Worm (Caenorhabditis elegans) whole organism, L2 larva: Measurements from ENCODE around the gene Y75B8A.13.

Source experiments
- F13H6.1 ChIP-seq: sonication (generic microtip); optimal IDR thresholded peaks from 2 replicates; lab custom pipeline; 2016; ENCODE audit warnings: missing genetic modification characterization, missing compliant biosample characterization
- Y55F3AM.14 ChIP-seq: fragments of 200-800 bp; sonication (Bioruptor generic); optimal IDR thresholded peaks from 2 replicates; lab custom pipeline; 2018; ENCODE audit warnings: mild to moderate bottlenecking, missing genetic modification characterization, missing compliant biosample characterization
- alr-1 ChIP-seq: fragments of 150-350 bp; optimal IDR thresholded peaks from 2 replicates; lab custom pipeline; 2014; ENCODE audit warnings: missing biosample characterization, missing genetic modification characterization
- aly-2 ChIP-seq: fragments of 150-350 bp; optimal IDR thresholded peaks from 2 replicates; lab custom pipeline; 2014; ENCODE audit warnings: missing biosample characterization, missing genetic modification characterization
- ama-1 ChIP-seq: fragments of 150-350 bp; optimal IDR thresholded peaks from 2 replicates; lab custom pipeline; 2018; ENCODE audit warnings: inconsistent platforms
- blmp-1 ChIP-seq: sonication (generic microtip); optimal IDR thresholded peaks from 2 replicates; lab custom pipeline; 2017; ENCODE audit warnings: missing genetic modification characterization, mild to moderate bottlenecking, missing compliant biosample characterization, antibody characterized with exemption, moderate library complexity; ENCODE audit not compliant: insufficient read depth
- ceh-82 ChIP-seq: fragments of 150-350 bp; optimal IDR thresholded peaks from 2 replicates; lab custom pipeline; 2014; ENCODE audit warnings: missing biosample characterization, missing genetic modification characterization
- crh-2 ChIP-seq: sonication (generic microtip); optimal IDR thresholded peaks from 2 replicates; lab custom pipeline; 2017; ENCODE audit warnings: missing biosample characterization, missing genetic modification characterization
- dmd-4 ChIP-seq: sonication (generic microtip); optimal IDR thresholded peaks from 2 replicates; lab custom pipeline; 2017; ENCODE audit warnings: missing biosample characterization, missing genetic modification characterization
- egl-27 ChIP-seq: sonication (generic microtip); optimal IDR thresholded peaks from 3 replicates; lab custom pipeline; 2017; ENCODE audit warnings: missing biosample characterization, missing genetic modification reagents, missing genetic modification characterization
- elt-3 ChIP-seq: sonication (generic microtip); optimal IDR thresholded peaks from 2 replicates; lab custom pipeline; 2017; ENCODE audit warnings: missing biosample characterization, missing genetic modification characterization
- fos-1 ChIP-seq: fragments of 150-350 bp; optimal IDR thresholded peaks from 2 replicates; lab custom pipeline; 2014; ENCODE audit warnings: missing biosample characterization, missing genetic modification characterization
- gmeb-1 ChIP-seq: fragments of 150-350 bp; optimal IDR thresholded peaks from 2 replicates; lab custom pipeline; 2014; ENCODE audit warnings: missing biosample characterization, missing genetic modification characterization
- lin-11 ChIP-seq: fragments of 150-350 bp; sonication (generic microtip); optimal IDR thresholded peaks from 2 replicates; lab custom pipeline; 2014; ENCODE audit warnings: missing biosample characterization, missing genetic modification characterization, inconsistent platforms, mixed read lengths
- lin-39 ChIP-seq: fragments of 150-350 bp; optimal IDR thresholded peaks from 2 replicates; lab custom pipeline; 2014; ENCODE audit warnings: missing biosample characterization, missing genetic modification reagents, missing genetic modification characterization
- lsy-2 ChIP-seq, 2 experiments: fragments of 150-350 bp in 1 of 2; sonication (generic microtip) in 1 of 2; optimal IDR thresholded peaks; 2 replicates each; lab custom pipeline; 2014 to 2017; ENCODE audit warnings: missing biosample characterization in 2 of 2, missing genetic modification characterization in 2 of 2
- mab-5 ChIP-seq: fragments of 150-350 bp; optimal IDR thresholded peaks from 2 replicates; lab custom pipeline; 2014; ENCODE audit warnings: missing biosample characterization, missing genetic modification characterization
- mbf-1 ChIP-seq: sonication (generic microtip); optimal IDR thresholded peaks from 2 replicates; lab custom pipeline; 2017; ENCODE audit warnings: missing biosample characterization, missing genetic modification characterization
- mdl-1 ChIP-seq, 2 experiments: fragments of 150-350 bp in 1 of 2; sonication (generic microtip) in 1 of 2; optimal IDR thresholded peaks; 2 replicates each; lab custom pipeline; 2017; ENCODE audit warnings: missing biosample characterization in 2 of 2, missing genetic modification characterization in 2 of 2
- nhr-10 ChIP-seq: sonication (generic microtip); optimal IDR thresholded peaks from 2 replicates; lab custom pipeline; 2017; ENCODE audit warnings: missing biosample characterization, missing genetic modification characterization
- nhr-11 ChIP-seq: fragments of 150-350 bp; optimal IDR thresholded peaks from 2 replicates; lab custom pipeline; 2014; ENCODE audit warnings: missing biosample characterization, missing genetic modification characterization
- nhr-12 ChIP-seq: fragments of 150-350 bp; optimal IDR thresholded peaks from 2 replicates; lab custom pipeline; 2014; ENCODE audit warnings: missing biosample characterization, missing genetic modification characterization
- nhr-129 ChIP-seq: fragments of 150-350 bp; optimal IDR thresholded peaks from 2 replicates; lab custom pipeline; 2014; ENCODE audit warnings: missing biosample characterization, missing genetic modification characterization
- nhr-23 ChIP-seq: fragments of 150-350 bp; optimal IDR thresholded peaks from 2 replicates; lab custom pipeline; 2014; ENCODE audit warnings: missing biosample characterization, missing genetic modification reagents, missing genetic modification characterization
- nhr-237 ChIP-seq: fragments of 150-350 bp; optimal IDR thresholded peaks from 2 replicates; lab custom pipeline; 2014; ENCODE audit warnings: missing biosample characterization, missing genetic modification characterization
- nhr-6 ChIP-seq: fragments of 150-350 bp; optimal IDR thresholded peaks from 2 replicates; lab custom pipeline; 2014; ENCODE audit warnings: missing biosample characterization, missing genetic modification characterization
- nhr-77 ChIP-seq: fragments of 150-350 bp; optimal IDR thresholded peaks from 2 replicates; lab custom pipeline; 2014; ENCODE audit warnings: missing biosample characterization, missing genetic modification characterization
- peb-1 ChIP-seq: fragments of 150-350 bp; optimal IDR thresholded peaks from 2 replicates; lab custom pipeline; 2014; ENCODE audit warnings: missing biosample characterization, missing genetic modification characterization
- sem-4 ChIP-seq: fragments of 150-350 bp; optimal IDR thresholded peaks from 2 replicates; lab custom pipeline; 2014; ENCODE audit warnings: missing biosample characterization, missing genetic modification reagents, missing genetic modification characterization
- skn-1 ChIP-seq: sonication (generic microtip); optimal IDR thresholded peaks from 2 replicates; lab custom pipeline; 2017; ENCODE audit warnings: missing biosample characterization, missing genetic modification characterization
- sma-3 ChIP-seq: sonication (generic microtip); optimal IDR thresholded peaks from 2 replicates; lab custom pipeline; 2016; ENCODE audit warnings: missing genetic modification reagents, missing genetic modification characterization, missing compliant biosample characterization
- sma-9 ChIP-seq, 2 experiments: fragments of 150-350 bp in 1 of 2; sonication (generic microtip) in 1 of 2; optimal IDR thresholded peaks; 2 replicates each; lab custom pipeline; 2014 to 2016; ENCODE audit warnings: missing genetic modification characterization in 2 of 2, mild to moderate bottlenecking in 1 of 2, missing biosample characterization in 1 of 2, missing compliant biosample characterization in 1 of 2, missing genetic modification reagents in 1 of 2, moderate library complexity in 1 of 2
- snpc-4 ChIP-seq: fragments of 150-350 bp; optimal IDR thresholded peaks from 2 replicates; lab custom pipeline; 2014; ENCODE audit warnings: missing biosample characterization, missing genetic modification characterization
- unc-39 ChIP-seq: fragments of 150-350 bp; optimal IDR thresholded peaks from 2 replicates; lab custom pipeline; 2014; ENCODE audit warnings: missing biosample characterization, missing genetic modification characterization
- unc-55 ChIP-seq: fragments of 150-350 bp; sonication (generic microtip); optimal IDR thresholded peaks from 3 replicates; lab custom pipeline; 2014; ENCODE audit warnings: missing biosample characterization, missing genetic modification reagents, missing genetic modification characterization
- zag-1 ChIP-seq: fragments of 150-350 bp; optimal IDR thresholded peaks from 2 replicates; lab custom pipeline; 2014; ENCODE audit warnings: missing biosample characterization, missing genetic modification characterization
- ztf-1 ChIP-seq: fragments of 200-800 bp; sonication (Bioruptor generic); conservative IDR thresholded peaks from 2 replicates; pipeline ENCODE4 v1.3.6; 2022; ENCODE audit warnings: missing genetic modification characterization, missing compliant biosample characterization
- ztf-11 ChIP-seq: sonication (generic microtip); optimal IDR thresholded peaks from 2 replicates; lab custom pipeline; 2017; ENCODE audit warnings: missing biosample characterization, missing genetic modification characterization
- ztf-4 ChIP-seq: fragments of 150-350 bp; optimal IDR thresholded peaks from 2 replicates; lab custom pipeline; 2014; ENCODE audit warnings: missing biosample characterization, missing genetic modification characterization

Y75B8A.13 gene

ce11 chrIII:12160458-12160857 is 55.0 kb downstream of the Y75B8A.13 start, which contains the start of gene Y75B8A.8:
Gene Y75B8A.8 (plus strand): TSS chrIII:12160758.
- no peak for TF ChIP-seq unc-55 (GFP tag; lab: Kevin White, UChicago)
- no peak for TF ChIP-seq mdl-1 (tag; optimal IDR thresholded peaks at IDR 0.05; lab: Kevin White, UChicago)
- TF ChIP-seq mab-5 (tag; lab: Kevin White, UChicago): no peak
- no peak for TF ChIP-seq sma-3 (GFP tag; lab: Kevin White, UChicago)
- TF ChIP-seq egl-27 (tag; lab: Kevin White, UChicago): no peak
- TF ChIP-seq unc-39: no peak
- TF ChIP-seq nhr-11 (tag; lab: Kevin White, UChicago): no peak
- TF ChIP-seq lin-11 (tag; lab: Kevin White, UChicago): no peak
- TF ChIP-seq lsy-2 (tag; optimal IDR thresholded peaks at IDR 0.05; lab: Kevin White, UChicago): no peak
- TF ChIP-seq Y55F3AM.14: no peak
- TF ChIP-seq snpc-4 (tag; lab: Kevin White, UChicago): no peak
- no peak for TF ChIP-seq skn-1 (tag; lab: Kevin White, UChicago)
- TF ChIP-seq nhr-129: no peak
- no peak for TF ChIP-seq fos-1 (tag; lab: Kevin White, UChicago)
- TF ChIP-seq peb-1 (tag; lab: Kevin White, UChicago): no peak
- TF ChIP-seq F13H6.1 (tag; lab: Kevin White, UChicago): no peak
- TF ChIP-seq gmeb-1 (tag; lab: Kevin White, UChicago): no peak
- TF ChIP-seq nhr-6: no peak
- TF ChIP-seq alr-1: no peak
- TF ChIP-seq ztf-4: no peak
- TF ChIP-seq, all 48 proteins: peak for 0

ce11 chrIII:12159208-12159607 is 56.3 kb downstream of the Y75B8A.13 start:
- TF ChIP-seq nhr-23 (tag; lab: Kevin White, UChicago) (no peak), zag-1 (tag; lab: Kevin White, UChicago) (no peak), nhr-10 (tag; lab: Kevin White, UChicago) (no peak), mdl-1 (tag; optimal IDR thresholded peaks at IDR 0.05; lab: Kevin White, UChicago) (no peak), unc-55 (GFP tag; lab: Kevin White, UChicago) (no peak), lin-11 (tag; lab: Kevin White, UChicago) (no peak), Y55F3AM.14 (no peak), lin-39 (tag; lab: Kevin White, UChicago) (no peak), mab-5 (tag; lab: Kevin White, UChicago) (no peak), nhr-6 (no peak), elt-3 (tag; lab: Kevin White, UChicago) (no peak)
- TF ChIP-seq, all 48 proteins: peak for 0

DNA sequence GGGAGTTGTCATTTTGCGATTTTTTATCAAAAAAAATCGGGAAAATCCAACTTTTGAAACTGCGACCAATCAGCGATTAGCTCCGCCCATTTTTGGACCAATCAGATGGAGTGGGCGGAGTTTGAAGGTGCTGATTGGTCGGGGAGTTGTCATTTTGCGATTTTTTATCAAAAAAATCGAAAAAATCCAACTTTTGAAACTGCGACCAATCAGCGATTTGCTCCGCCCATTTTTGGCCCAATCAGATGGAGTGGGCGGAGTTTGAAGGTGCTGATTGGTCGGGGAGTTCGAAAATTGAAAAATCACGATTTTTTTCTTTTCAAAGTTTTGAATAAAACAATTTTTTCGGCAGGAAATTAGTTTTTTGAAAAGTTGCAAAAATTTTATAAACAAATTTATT is 57.9 kb downstream of the Y75B8A.13 start:
- TF ChIP-seq skn-1 (tag; lab: Kevin White, UChicago): no peak
- TF ChIP-seq nhr-12 (tag; lab: Kevin White, UChicago): no peak
- TF ChIP-seq F13H6.1 (tag; lab: Kevin White, UChicago): no peak
- TF ChIP-seq ceh-82 (tag; lab: Kevin White, UChicago): no peak
- TF ChIP-seq zag-1 (tag; lab: Kevin White, UChicago): no peak
- TF ChIP-seq ztf-11 (tag; lab: Kevin White, UChicago): no peak
- no peak for TF ChIP-seq blmp-1 (tag; lab: Kevin White, UChicago)
- no peak for TF ChIP-seq nhr-10 (tag; lab: Kevin White, UChicago)
- TF ChIP-seq dmd-4: no peak
- no peak for TF ChIP-seq nhr-129
- no peak for TF ChIP-seq mdl-1 (tag; optimal IDR thresholded peaks at IDR 0.05; lab: Kevin White, UChicago)
- no peak for TF ChIP-seq nhr-23 (tag; lab: Kevin White, UChicago)
- TF ChIP-seq mab-5 (tag; lab: Kevin White, UChicago): no peak
- no peak for TF ChIP-seq mbf-1
- no peak for TF ChIP-seq ama-1 (lab: Kevin White, UChicago)

ce11 chrIII:12156582-12156981 is 58.9 kb downstream of the Y75B8A.13 start:
- TF ChIP-seq gmeb-1 (tag; lab: Kevin White, UChicago): no peak
- no peak for TF ChIP-seq alr-1
- no peak for TF ChIP-seq ztf-1 (GFP tag; lab: Robert Waterston, UW)
- no peak for TF ChIP-seq nhr-23 (tag; lab: Kevin White, UChicago)

ce11 chrIII:12155759-12156158 is 59.7 kb downstream of the Y75B8A.13 start:
- TF ChIP-seq elt-3 (tag; lab: Kevin White, UChicago) (no peak), blmp-1 (tag; lab: Kevin White, UChicago) (no peak), nhr-237 (tag; lab: Kevin White, UChicago) (no peak), sma-9 (GFP tag; optimal IDR thresholded peaks at IDR 0.05; lab: Kevin White, UChicago) (no peak), sma-9 (tag; optimal IDR thresholded peaks at IDR 0.05; lab: Kevin White, UChicago) (no peak), aly-2 (tag; lab: Kevin White, UChicago) (no peak), nhr-77 (no peak), ceh-82 (tag; lab: Kevin White, UChicago) (no peak), crh-2 (tag; lab: Kevin White, UChicago) (no peak), sem-4 (tag; lab: Kevin White, UChicago) (no peak), ztf-4 (no peak), nhr-129 (no peak), lsy-2 (tag; optimal IDR thresholded peaks at IDR 0.05; lab: Kevin White, UChicago) (no peak), nhr-11 (tag; lab: Kevin White, UChicago) (no peak)
